Worm (Caenorhabditis elegans) whole organism, L3 larva: ENCODE measurements around the gene phdh-1.
A peak's percentile ranks its signal among the peaks of the same experiment; 100 is the strongest.

ENCODE experiments used
- R02D3.7 ChIP-seq: fragments of 150-350 bp; optimal IDR thresholded peaks from 2 replicates; lab custom pipeline; 2014; ENCODE audit warnings: missing biosample characterization, missing genetic modification characterization
- ZK546.5 ChIP-seq: sonication (generic microtip); optimal IDR thresholded peaks from 2 replicates; lab custom pipeline; 2017; ENCODE audit warnings: missing biosample characterization, missing genetic modification characterization
- aly-2 ChIP-seq: fragments of 150-350 bp; optimal IDR thresholded peaks from 2 replicates; lab custom pipeline; 2014; ENCODE audit warnings: missing biosample characterization, missing genetic modification characterization
- ama-1 ChIP-seq: fragments of 150-350 bp; optimal IDR thresholded peaks from 2 replicates; lab custom pipeline; 2018
- ceh-16 ChIP-seq: sonication (generic microtip); optimal IDR thresholded peaks from 2 replicates; lab custom pipeline; 2017; ENCODE audit warnings: missing biosample characterization, missing genetic modification characterization
- ceh-28 ChIP-seq: fragments of 150-350 bp; optimal IDR thresholded peaks from 2 replicates; lab custom pipeline; 2014; ENCODE audit warnings: missing biosample characterization, missing genetic modification reagents, missing genetic modification characterization
- ceh-82 ChIP-seq: fragments of 150-350 bp; optimal IDR thresholded peaks from 2 replicates; lab custom pipeline; 2014; ENCODE audit warnings: missing biosample characterization, missing genetic modification characterization
- ceh-9 ChIP-seq: sonication (generic microtip); optimal IDR thresholded peaks from 2 replicates; lab custom pipeline; 2018; ENCODE audit warnings: missing biosample characterization, missing genetic modification characterization
- daf-12 ChIP-seq: fragments of 150-350 bp; optimal IDR thresholded peaks from 2 replicates; lab custom pipeline; 2014; ENCODE audit warnings: missing biosample characterization, missing genetic modification reagents, missing genetic modification characterization
- egl-27 ChIP-seq: sonication (generic microtip); optimal IDR thresholded peaks from 4 replicates; lab custom pipeline; 2017; ENCODE audit warnings: missing biosample characterization, missing genetic modification reagents, missing genetic modification characterization
- egl-5 ChIP-seq: fragments of 150-350 bp; optimal IDR thresholded peaks from 2 replicates; lab custom pipeline; 2017; ENCODE audit warnings: missing biosample characterization, missing genetic modification reagents, missing genetic modification characterization, inconsistent platforms
- elt-1 ChIP-seq: fragments of 150-350 bp; optimal IDR thresholded peaks from 2 replicates; lab custom pipeline; 2014; ENCODE audit warnings: missing biosample characterization, missing genetic modification characterization
- elt-2 ChIP-seq: sonication (generic microtip); optimal IDR thresholded peaks from 2 replicates; lab custom pipeline; 2016; ENCODE audit warnings: missing genetic modification reagents, mild to moderate bottlenecking, missing genetic modification characterization, missing compliant biosample characterization
- elt-3 ChIP-seq, 3 experiments: fragments of 150-350 bp in 1 of 3; sonication (generic microtip) in 2 of 3; optimal IDR thresholded peaks; 2 replicates in 2 of 3; 4 replicates in 1 of 3; lab custom pipeline; 2014 to 2017; ENCODE audit warnings: missing biosample characterization in 3 of 3, missing genetic modification characterization in 3 of 3
- eor-1 ChIP-seq, 2 experiments: fragments of 150-350 bp; optimal IDR thresholded peaks; 2 replicates each; lab custom pipeline; 2014 to 2018; ENCODE audit warnings: missing biosample characterization in 2 of 2, missing genetic modification characterization in 2 of 2
- fkh-10 ChIP-seq: sonication (generic microtip); optimal IDR thresholded peaks from 2 replicates; lab custom pipeline; 2017; ENCODE audit warnings: missing biosample characterization, missing genetic modification reagents, missing genetic modification characterization
- fkh-2 ChIP-seq: fragments of 150-350 bp; optimal IDR thresholded peaks from 2 replicates; lab custom pipeline; 2014; ENCODE audit warnings: missing biosample characterization, missing genetic modification reagents, missing genetic modification characterization
- fos-1 ChIP-seq: fragments of 150-350 bp; optimal IDR thresholded peaks from 2 replicates; lab custom pipeline; 2014; ENCODE audit warnings: missing biosample characterization, missing genetic modification characterization
- hmg-11 ChIP-seq: sonication (generic microtip); optimal IDR thresholded peaks from 2 replicates; lab custom pipeline; 2016; ENCODE audit warnings: missing genetic modification characterization, missing compliant biosample characterization
- jun-1 ChIP-seq: fragments of 150-350 bp; optimal IDR thresholded peaks from 2 replicates; lab custom pipeline; 2014; ENCODE audit warnings: missing biosample characterization, missing genetic modification reagents, missing genetic modification characterization
- lin-15B ChIP-seq: fragments of 150-350 bp; optimal IDR thresholded peaks from 2 replicates; lab custom pipeline; 2014; ENCODE audit warnings: missing biosample characterization, missing genetic modification characterization
- lin-39 ChIP-seq: fragments of 150-350 bp; optimal IDR thresholded peaks from 2 replicates; lab custom pipeline; 2018; ENCODE audit warnings: missing biosample characterization, missing genetic modification reagents, missing genetic modification characterization
- lsy-12 ChIP-seq: sonication (generic microtip); optimal IDR thresholded peaks from 2 replicates; lab custom pipeline; 2016; ENCODE audit warnings: mild to moderate bottlenecking, missing genetic modification characterization, missing compliant biosample characterization
- mdl-1 ChIP-seq: fragments of 150-350 bp; optimal IDR thresholded peaks from 2 replicates; lab custom pipeline; 2014; ENCODE audit warnings: missing biosample characterization, missing genetic modification characterization
- mml-1 ChIP-seq: fragments of 150-350 bp; sonication (generic microtip); optimal IDR thresholded peaks from 3 replicates; lab custom pipeline; 2014; ENCODE audit warnings: missing biosample characterization, missing genetic modification characterization
- nfya-1 ChIP-seq: sonication (generic microtip); optimal IDR thresholded peaks from 2 replicates; lab custom pipeline; 2017; ENCODE audit warnings: missing genetic modification characterization, mild to moderate bottlenecking, missing compliant biosample characterization, antibody characterized with exemption, moderate library complexity; ENCODE audit not compliant: insufficient read depth
- nhr-11 ChIP-seq: fragments of 150-350 bp; optimal IDR thresholded peaks from 2 replicates; lab custom pipeline; 2014; ENCODE audit warnings: missing biosample characterization, missing genetic modification characterization
- nhr-12 ChIP-seq: fragments of 150-350 bp; optimal IDR thresholded peaks from 2 replicates; lab custom pipeline; 2014; ENCODE audit warnings: missing biosample characterization, missing genetic modification characterization
- nhr-23 ChIP-seq: fragments of 150-350 bp; optimal IDR thresholded peaks from 2 replicates; lab custom pipeline; 2014; ENCODE audit warnings: missing biosample characterization, missing genetic modification reagents, missing genetic modification characterization
- nhr-237 ChIP-seq: fragments of 150-350 bp; optimal IDR thresholded peaks from 2 replicates; lab custom pipeline; 2014; ENCODE audit warnings: missing biosample characterization, missing genetic modification characterization
- nhr-25 ChIP-seq: sonication (generic microtip); optimal IDR thresholded peaks from 2 replicates; lab custom pipeline; 2017; ENCODE audit warnings: missing biosample characterization, missing genetic modification characterization
- nhr-28 ChIP-seq: fragments of 150-350 bp; optimal IDR thresholded peaks from 2 replicates; lab custom pipeline; 2014; ENCODE audit warnings: missing biosample characterization, missing genetic modification characterization
- nhr-43 ChIP-seq: sonication (generic microtip); optimal IDR thresholded peaks from 2 replicates; lab custom pipeline; 2016; ENCODE audit warnings: mild to moderate bottlenecking, missing genetic modification characterization, missing compliant biosample characterization; ENCODE audit not compliant: poor library complexity, severe bottlenecking
- nhr-67 ChIP-seq: fragments of 150-350 bp; optimal IDR thresholded peaks from 2 replicates; lab custom pipeline; 2014; ENCODE audit warnings: missing biosample characterization, missing genetic modification characterization
- nhr-76 ChIP-seq: fragments of 150-350 bp; sonication (generic microtip); optimal IDR thresholded peaks from 5 replicates; lab custom pipeline; 2014; ENCODE audit warnings: missing biosample characterization, missing genetic modification characterization
- nhr-77 ChIP-seq: fragments of 150-350 bp; optimal IDR thresholded peaks from 2 replicates; lab custom pipeline; 2014; ENCODE audit warnings: missing biosample characterization, missing genetic modification characterization
- pha-4 ChIP-seq: fragments of 150-350 bp; optimal IDR thresholded peaks from 2 replicates; lab custom pipeline; 2014; ENCODE audit warnings: missing biosample characterization, missing genetic modification reagents, missing genetic modification characterization
- pqm-1 ChIP-seq: fragments of 150-350 bp; optimal IDR thresholded peaks from 2 replicates; lab custom pipeline; 2017; ENCODE audit warnings: missing biosample characterization, missing genetic modification characterization, inconsistent platforms
- sea-2 ChIP-seq: fragments of 150-350 bp; sonication (generic microtip); optimal IDR thresholded peaks from 4 replicates; lab custom pipeline; 2014; ENCODE audit warnings: missing biosample characterization, missing genetic modification reagents, missing genetic modification characterization
- skn-1 ChIP-seq: fragments of 150-350 bp; optimal IDR thresholded peaks from 2 replicates; lab custom pipeline; 2014; ENCODE audit warnings: missing biosample characterization, missing genetic modification characterization
- snpc-4 ChIP-seq: fragments of 150-350 bp; optimal IDR thresholded peaks from 2 replicates; lab custom pipeline; 2014; ENCODE audit warnings: missing biosample characterization, missing genetic modification characterization
- tbx-2 ChIP-seq: sonication (generic microtip); optimal IDR thresholded peaks from 2 replicates; lab custom pipeline; 2016; ENCODE audit warnings: mild to moderate bottlenecking, missing genetic modification characterization, missing compliant biosample characterization
- unc-39 ChIP-seq: sonication (generic microtip); optimal IDR thresholded peaks from 4 replicates; lab custom pipeline; 2017; ENCODE audit warnings: missing biosample characterization, missing genetic modification characterization
- unc-62 ChIP-seq: fragments of 150-350 bp; sonication (generic microtip); optimal IDR thresholded peaks from 4 replicates; lab custom pipeline; 2014; ENCODE audit warnings: missing biosample characterization, missing genetic modification reagents, missing genetic modification characterization
- zag-1 ChIP-seq: fragments of 150-350 bp; optimal IDR thresholded peaks from 2 replicates; lab custom pipeline; 2014; ENCODE audit warnings: missing biosample characterization, missing genetic modification characterization
- ztf-11 ChIP-seq: fragments of 150-350 bp; optimal IDR thresholded peaks from 2 replicates; lab custom pipeline; 2014; ENCODE audit warnings: missing biosample characterization, missing genetic modification characterization
- ztf-4 ChIP-seq: fragments of 150-350 bp; optimal IDR thresholded peaks from 2 replicates; lab custom pipeline; 2014; ENCODE audit warnings: missing biosample characterization, missing genetic modification characterization

Gene phdh-1

DNA sequence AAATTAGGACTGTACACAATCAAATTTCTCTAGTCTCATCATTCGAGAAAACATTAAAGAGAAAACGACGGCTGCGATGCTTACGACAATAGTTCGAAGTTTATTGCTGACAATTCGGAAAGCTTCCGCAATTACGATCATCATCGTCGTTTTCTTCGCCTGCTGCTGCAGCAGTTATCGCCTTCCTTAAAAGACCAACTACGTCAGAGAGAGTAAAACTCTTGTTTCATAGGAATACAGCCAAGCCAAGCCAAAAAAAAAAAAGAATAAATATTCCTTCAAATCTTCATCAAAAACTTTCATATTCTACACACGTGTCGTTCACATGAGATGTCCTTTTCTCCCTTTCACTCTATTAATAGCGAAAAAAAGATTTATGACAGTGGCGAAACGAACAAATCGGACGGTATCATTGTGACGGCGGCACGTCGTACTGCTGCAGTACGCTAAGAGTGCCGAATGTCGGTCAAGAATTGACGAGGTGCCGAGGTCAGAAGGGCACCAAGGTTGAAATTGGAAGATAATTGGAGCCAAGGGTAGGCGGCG lies 41.6 kb upstream of the phdh-1 start:
- TF ChIP-seq nhr-43 (tag; lab: Kevin White, UChicago), result peak; percentile 84
- TF ChIP-seq nhr-25, result peak; percentile 55
- peak in 2 of 3 experiments; percentile 14 to 39 for TF ChIP-seq elt-3 (tag; optimal IDR thresholded peaks at IDR 0.05; lab: Kevin White, UChicago)
- TF ChIP-seq nhr-23 (tag; lab: Kevin White, UChicago), result peak; percentile 79
- no peak for TF ChIP-seq elt-1
- TF ChIP-seq, all 47 proteins: peak for 4

DNA sequence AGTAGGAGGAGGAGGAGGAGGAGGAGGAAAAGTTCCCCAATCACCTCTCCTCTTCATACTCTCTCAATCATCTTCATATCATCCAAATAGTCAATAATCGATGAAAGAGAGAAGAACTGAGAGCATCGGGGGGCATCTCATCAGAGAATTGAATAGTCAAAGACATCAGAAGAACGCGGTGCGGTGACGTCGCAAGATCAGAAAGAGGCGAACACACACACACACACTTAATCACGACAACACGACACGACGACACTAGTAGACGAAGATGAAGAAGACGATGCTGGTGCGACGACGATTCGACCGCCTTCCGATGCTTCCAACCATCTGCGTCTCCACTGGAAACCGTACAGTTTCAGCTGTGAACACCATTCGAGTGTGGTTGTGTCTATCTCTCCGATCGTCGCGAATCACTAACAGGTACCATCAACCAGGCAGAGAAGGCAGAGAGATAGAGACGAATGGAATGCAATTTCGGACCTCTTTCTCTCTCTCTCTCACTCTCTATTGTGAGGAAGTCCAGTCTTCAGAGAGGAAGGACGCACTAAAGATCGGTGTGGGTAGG lies 40.4 kb upstream of the phdh-1 start:
- TF ChIP-seq ceh-28 (tag; lab: Kevin White, UChicago) (peak; percentile 75), ceh-16 (tag; lab: Kevin White, UChicago) (no peak), ZK546.5 (tag; lab: Kevin White, UChicago) (no peak), nhr-12 (tag; lab: Kevin White, UChicago) (no peak), nhr-43 (tag; lab: Kevin White, UChicago) (peak; percentile 91), elt-2 (no peak), nhr-77 (no peak), tbx-2 (tag; lab: Kevin White, UChicago) (no peak), pqm-1 (tag; lab: Kevin White, UChicago) (no peak), ama-1 (lab: Kevin White, UChicago) (no peak), nhr-28 (tag; lab: Kevin White, UChicago) (no peak), lin-39 (no peak), aly-2 (tag; lab: Kevin White, UChicago) (no peak), elt-1 (no peak), snpc-4 (tag; lab: Kevin White, UChicago) (no peak), skn-1 (tag; lab: Kevin White, UChicago) (no peak), egl-27 (no peak), ztf-11 (no peak), egl-5 (no peak), lin-15B (tag; lab: Kevin White, UChicago) (no peak), nhr-67 (tag; lab: Kevin White, UChicago) (no peak), nhr-11 (tag; lab: Kevin White, UChicago) (no peak), daf-12 (tag; lab: Kevin White, UChicago) (no peak), sea-2 (no peak), nhr-237 (tag; lab: Kevin White, UChicago) (no peak), lsy-12 (tag; lab: Kevin White, UChicago) (peak; percentile 36), fos-1 (tag; lab: Kevin White, UChicago) (no peak), fkh-10 (GFP tag; lab: Kevin White, UChicago) (no peak), nhr-25 (peak; percentile 75), nhr-76 (no peak), ztf-4 (tag; lab: Kevin White, UChicago) (no peak), unc-62 (GFP tag; lab: Kevin White, UChicago) (no peak), elt-3 (tag; optimal IDR thresholded peaks at IDR 0.05; lab: Kevin White, UChicago) (peak in 2 of 3 experiments; percentile 8 to 57), zag-1 (no peak), ceh-9 (tag; lab: Kevin White, UChicago) (no peak), fkh-2 (tag; lab: Kevin White, UChicago) (no peak), jun-1 (tag; lab: Kevin White, UChicago) (no peak), pha-4 (tag; lab: Kevin White, UChicago) (no peak), mml-1 (tag; lab: Kevin White, UChicago) (no peak), eor-1 (tag; optimal IDR thresholded peaks at IDR 0.05; lab: Kevin White, UChicago) (no peak), nhr-23 (tag; lab: Kevin White, UChicago) (peak; percentile 60), nfya-1 (tag; lab: Kevin White, UChicago) (peak; percentile 31), unc-39 (tag; lab: Kevin White, UChicago) (no peak), R02D3.7 (tag; lab: Kevin White, UChicago) (no peak), mdl-1 (tag; lab: Kevin White, UChicago) (no peak), hmg-11 (no peak), ceh-82 (tag; lab: Kevin White, UChicago) (no peak)
